Fruit fly (Drosophila melanogaster) whole organism, embryonic: Measurements from ENCODE around the gene pnr.

Experiments
- Aef1 ChIP-seq: fragments of 200-800 bp; sonication (Bioruptor generic); IDR thresholded peaks from 3 replicates; pipeline ENCODE4 v1.3.6; 2022; ENCODE audit warnings: missing biosample characterization, missing genetic modification characterization
- B-H2 ChIP-seq: fragments of 200-800 bp; sonication (Bioruptor generic); optimal IDR thresholded peaks from 2 replicates; lab custom pipeline; 2018; ENCODE audit warnings: missing biosample characterization, mild to moderate bottlenecking, missing genetic modification characterization
- Bdp1 ChIP-seq: fragments of 200-800 bp; sonication (Bioruptor generic); optimal IDR thresholded peaks from 3 replicates; lab custom pipeline; 2016; ENCODE audit warnings: missing biosample characterization, missing genetic modification characterization
- CG10147 ChIP-seq: fragments of 200-800 bp; sonication (Bioruptor generic); optimal IDR thresholded peaks from 2 replicates; lab custom pipeline; 2019; ENCODE audit warnings: missing biosample characterization, mild to moderate bottlenecking, missing genetic modification characterization, moderate library complexity
- CG10274 ChIP-seq: fragments of 200-800 bp; sonication (Bioruptor generic); optimal IDR thresholded peaks from 3 replicates; lab custom pipeline; 2017; ENCODE audit warnings: missing biosample characterization, mild to moderate bottlenecking, missing genetic modification characterization
- CG10321 ChIP-seq: fragments of 200-800 bp; sonication (Bioruptor generic); IDR thresholded peaks from 2 replicates; pipeline ENCODE4 v1.3.6; 2022; ENCODE audit warnings: missing biosample characterization, missing genetic modification characterization
- CG10431 ChIP-seq: fragments of 200-800 bp; sonication (Bioruptor generic); optimal IDR thresholded peaks from 3 replicates; lab custom pipeline; 2018; ENCODE audit warnings: missing biosample characterization, mild to moderate bottlenecking, missing genetic modification characterization
- CG11504 ChIP-seq: fragments of 200-800 bp; sonication (Bioruptor generic); optimal IDR thresholded peaks from 3 replicates; lab custom pipeline; 2019; ENCODE audit warnings: missing biosample characterization, mild to moderate bottlenecking, missing genetic modification characterization, moderate library complexity
- CG12391 ChIP-seq: fragments of 200-800 bp; sonication (Bioruptor generic); optimal IDR thresholded peaks from 3 replicates; lab custom pipeline; 2018; ENCODE audit warnings: missing biosample characterization, mild to moderate bottlenecking, missing genetic modification characterization, moderate library complexity
- CG13123 ChIP-seq: fragments of 200-800 bp; sonication (Bioruptor generic); optimal IDR thresholded peaks from 2 replicates; lab custom pipeline; 2016; ENCODE audit warnings: missing biosample characterization, missing genetic modification characterization
- CG13424 ChIP-seq: fragments of 200-800 bp; sonication (Bioruptor generic); optimal IDR thresholded peaks from 2 replicates; lab custom pipeline; 2019; ENCODE audit warnings: missing biosample characterization, mild to moderate bottlenecking, missing genetic modification characterization, moderate library complexity
- CG14667 ChIP-seq: fragments of 200-800 bp; sonication (Bioruptor generic); IDR thresholded peaks from 2 replicates; pipeline ENCODE4 v1.3.6; 2022; ENCODE audit warnings: missing biosample characterization, missing genetic modification characterization
- CG15479 ChIP-seq: fragments of 200-800 bp; sonication (Bioruptor generic); optimal IDR thresholded peaks from 3 replicates; lab custom pipeline; 2019; ENCODE audit warnings: missing biosample characterization, mild to moderate bottlenecking, missing genetic modification characterization, moderate library complexity
- CG18599 ChIP-seq: fragments of 200-800 bp; sonication (Bioruptor generic); optimal IDR thresholded peaks from 3 replicates; lab custom pipeline; 2017; ENCODE audit warnings: missing biosample characterization, missing genetic modification characterization, mild to moderate bottlenecking, moderate library complexity, missing genetic modification reagents
- CG3065 ChIP-seq: fragments of 200-800 bp; sonication (Bioruptor generic); optimal IDR thresholded peaks from 2 replicates; lab custom pipeline; 2016; ENCODE audit warnings: missing biosample characterization, missing genetic modification characterization
- CG31224 ChIP-seq: fragments of 200-800 bp; sonication (Bioruptor generic); IDR thresholded peaks from 2 replicates; pipeline ENCODE4 v1.3.6; 2022; ENCODE audit warnings: missing biosample characterization, missing genetic modification characterization
- CG31388 ChIP-seq: fragments of 200-800 bp; sonication (Bioruptor generic); optimal IDR thresholded peaks from 2 replicates; lab custom pipeline; 2016; ENCODE audit warnings: missing biosample characterization, missing genetic modification characterization
- CG3281 ChIP-seq: fragments of 200-800 bp; sonication (Bioruptor generic); optimal IDR thresholded peaks from 3 replicates; lab custom pipeline; 2017; ENCODE audit warnings: missing biosample characterization, mild to moderate bottlenecking, missing genetic modification characterization
- CG3726 ChIP-seq: fragments of 200-800 bp; sonication (Bioruptor generic); IDR thresholded peaks from 3 replicates; pipeline ENCODE4, ENCODE4 v1.3.6; 2022; ENCODE audit warnings: missing biosample characterization, missing genetic modification characterization
- CG7928 ChIP-seq: fragments of 200-800 bp; sonication (Bioruptor generic); optimal IDR thresholded peaks from 2 replicates; lab custom pipeline; 2017; ENCODE audit warnings: missing biosample characterization, mild to moderate bottlenecking, missing genetic modification characterization
- CG8281 ChIP-seq: fragments of 200-800 bp; sonication (Bioruptor generic); optimal IDR thresholded peaks from 2 replicates; lab custom pipeline; 2018; ENCODE audit warnings: missing biosample characterization, mild to moderate bottlenecking, missing genetic modification characterization, moderate library complexity
- CG9797 ChIP-seq: fragments of 200-800 bp; sonication (Bioruptor generic); optimal IDR thresholded peaks from 3 replicates; lab custom pipeline; 2018; ENCODE audit warnings: missing biosample characterization, mild to moderate bottlenecking, missing genetic modification characterization
- Dek ChIP-seq: fragments of 200-800 bp; sonication (Bioruptor generic); optimal IDR thresholded peaks from 3 replicates; lab custom pipeline; 2019; ENCODE audit warnings: missing biosample characterization, mild to moderate bottlenecking, missing genetic modification characterization, moderate library complexity
- Doc3 ChIP-seq: fragments of 200-800 bp; sonication (Bioruptor generic); IDR thresholded peaks from 3 replicates; pipeline ENCODE4 v1.3.6; 2022; ENCODE audit warnings: missing biosample characterization, missing genetic modification characterization; ENCODE audit not compliant: partially characterized antibody
- Dref ChIP-seq: fragments of 200-800 bp; sonication (Bioruptor generic); IDR thresholded peaks from 2 replicates; pipeline ENCODE4 v1.3.6; 2022; ENCODE audit warnings: missing biosample characterization, missing genetic modification characterization
- HLHmδ ChIP-seq: fragments of 200-800 bp; sonication (Bioruptor generic); optimal IDR thresholded peaks from 2 replicates; lab custom pipeline; 2018; ENCODE audit warnings: missing biosample characterization, mild to moderate bottlenecking, missing genetic modification characterization, moderate library complexity
- Med ChIP-seq: fragments of 200-800 bp; sonication (Bioruptor generic); peaks from one replicate; lab custom pipeline; 2016; ENCODE audit warnings: missing biosample characterization, missing genetic modification characterization, mild to moderate bottlenecking, inconsistent platforms, moderate library complexity
- Nf-YC ChIP-seq: fragments of 200-800 bp; optimal IDR thresholded peaks from 3 replicates; lab custom pipeline; 2019; ENCODE audit warnings: missing biosample characterization, mild to moderate bottlenecking, missing genetic modification characterization, moderate library complexity
- Opbp ChIP-seq: fragments of 200-800 bp; sonication (Bioruptor generic); IDR thresholded peaks from 3 replicates; pipeline ENCODE4 v1.3.6; 2022; ENCODE audit warnings: missing biosample characterization, missing genetic modification characterization; ENCODE audit not compliant: partially characterized antibody
- Scr ChIP-seq: fragments of 200-800 bp; sonication (Bioruptor generic); IDR thresholded peaks from 2 replicates; pipeline ENCODE4 v1.3.6; 2022; ENCODE audit warnings: missing biosample characterization, missing genetic modification characterization; ENCODE audit not compliant: partially characterized antibody
- Sin3A ChIP-seq: fragments of >200 bp; optimal IDR thresholded peaks from 2 replicates; lab custom pipeline; 2018
- Tbp ChIP-seq: fragments of >200 bp; optimal IDR thresholded peaks from 2 replicates; lab custom pipeline; 2018; ENCODE audit warnings: missing biosample characterization, missing genetic modification characterization
- amos ChIP-seq: fragments of 200-800 bp; sonication (Bioruptor generic); IDR thresholded peaks from 2 replicates; pipeline ENCODE4 v1.3.6; 2022; ENCODE audit warnings: missing biosample characterization, missing genetic modification characterization; ENCODE audit not compliant: partially characterized antibody
- cato ChIP-seq: fragments of 200-800 bp; sonication (Bioruptor generic); optimal IDR thresholded peaks from 2 replicates; lab custom pipeline; 2016; ENCODE audit warnings: missing biosample characterization, missing genetic modification characterization, borderline replicate concordance
- caup ChIP-seq: fragments of 200-800 bp; sonication (Bioruptor generic); optimal IDR thresholded peaks from 3 replicates; lab custom pipeline; 2017; ENCODE audit warnings: missing biosample characterization, mild to moderate bottlenecking, missing genetic modification characterization, moderate library complexity; ENCODE audit not compliant: severe bottlenecking
- fd96Cb ChIP-seq: fragments of 200-800 bp; sonication (Bioruptor generic); optimal IDR thresholded peaks from 2 replicates; lab custom pipeline; 2018; ENCODE audit warnings: missing biosample characterization, mild to moderate bottlenecking, missing genetic modification characterization, moderate library complexity
- fru ChIP-seq: fragments of >200 bp; optimal IDR thresholded peaks from 2 replicates; lab custom pipeline; 2017
- gce ChIP-seq: fragments of 200-800 bp; sonication (Bioruptor generic); IDR thresholded peaks from 3 replicates; pipeline ENCODE4 v1.3.6; 2022; ENCODE audit warnings: missing biosample characterization, missing genetic modification characterization
- gsb-n ChIP-seq: fragments of 200-800 bp; sonication (Bioruptor generic); optimal IDR thresholded peaks from 3 replicates; lab custom pipeline; 2018; ENCODE audit warnings: missing biosample characterization, mild to moderate bottlenecking, missing genetic modification characterization
- hbn ChIP-seq: fragments of 200-800 bp; sonication (Bioruptor generic); IDR thresholded peaks from 2 replicates; pipeline ENCODE4 v1.3.6; 2022; ENCODE audit warnings: missing biosample characterization, missing genetic modification characterization; ENCODE audit not compliant: partially characterized antibody
- ind ChIP-seq: fragments of 200-800 bp; sonication (Bioruptor generic); optimal IDR thresholded peaks from 3 replicates; lab custom pipeline; 2016; ENCODE audit warnings: missing biosample characterization, missing genetic modification characterization
- kni ChIP-seq: fragments of 200-800 bp; sonication (Bioruptor generic); optimal IDR thresholded peaks from 3 replicates; lab custom pipeline; 2017; ENCODE audit warnings: mild to moderate bottlenecking, missing biosample characterization, missing genetic modification reagents, missing genetic modification characterization
- lbe ChIP-seq: fragments of 200-800 bp; sonication (Bioruptor generic); optimal IDR thresholded peaks from 2 replicates; lab custom pipeline; 2016; ENCODE audit warnings: missing biosample characterization, mild to moderate bottlenecking, missing genetic modification characterization
- lov ChIP-seq, 2 experiments: fragments of 200-800 bp in 1 of 2; fragments of >200 bp in 1 of 2; sonication (Bioruptor generic) in 1 of 2; IDR thresholded peaks in 1 of 2; optimal IDR thresholded peaks in 1 of 2; 2 replicates in 1 of 2; 3 replicates in 1 of 2; pipeline versions ENCODE4 v1.3.6 to Lab custom; 2017 to 2022; ENCODE audit warnings: missing biosample characterization in 1 of 2, missing genetic modification characterization in 1 of 2
- mam ChIP-seq: fragments of 200-800 bp; sonication (Bioruptor generic); optimal IDR thresholded peaks from 3 replicates; lab custom pipeline; 2016; ENCODE audit warnings: missing biosample characterization, missing genetic modification characterization
- phol ChIP-seq: fragments of 200-800 bp; sonication (Bioruptor generic); optimal IDR thresholded peaks from 3 replicates; lab custom pipeline; 2018; ENCODE audit warnings: missing biosample characterization, mild to moderate bottlenecking, missing genetic modification characterization, moderate library complexity
- tio ChIP-seq: fragments of 200-800 bp; sonication (Bioruptor generic); optimal IDR thresholded peaks from 2 replicates; lab custom pipeline; 2017; ENCODE audit warnings: missing biosample characterization, missing genetic modification characterization, inconsistent platforms
- ttk ChIP-seq: fragments of 200-800 bp; sonication (Bioruptor generic); IDR thresholded peaks from 2 replicates; pipeline ENCODE4 v2.1.2; 2022; ENCODE audit warnings: missing biosample characterization, missing genetic modification characterization
- yki ChIP-seq: fragments of >200 bp; optimal IDR thresholded peaks from 3 replicates; lab custom pipeline; 2018

pnr gene

DNA sequence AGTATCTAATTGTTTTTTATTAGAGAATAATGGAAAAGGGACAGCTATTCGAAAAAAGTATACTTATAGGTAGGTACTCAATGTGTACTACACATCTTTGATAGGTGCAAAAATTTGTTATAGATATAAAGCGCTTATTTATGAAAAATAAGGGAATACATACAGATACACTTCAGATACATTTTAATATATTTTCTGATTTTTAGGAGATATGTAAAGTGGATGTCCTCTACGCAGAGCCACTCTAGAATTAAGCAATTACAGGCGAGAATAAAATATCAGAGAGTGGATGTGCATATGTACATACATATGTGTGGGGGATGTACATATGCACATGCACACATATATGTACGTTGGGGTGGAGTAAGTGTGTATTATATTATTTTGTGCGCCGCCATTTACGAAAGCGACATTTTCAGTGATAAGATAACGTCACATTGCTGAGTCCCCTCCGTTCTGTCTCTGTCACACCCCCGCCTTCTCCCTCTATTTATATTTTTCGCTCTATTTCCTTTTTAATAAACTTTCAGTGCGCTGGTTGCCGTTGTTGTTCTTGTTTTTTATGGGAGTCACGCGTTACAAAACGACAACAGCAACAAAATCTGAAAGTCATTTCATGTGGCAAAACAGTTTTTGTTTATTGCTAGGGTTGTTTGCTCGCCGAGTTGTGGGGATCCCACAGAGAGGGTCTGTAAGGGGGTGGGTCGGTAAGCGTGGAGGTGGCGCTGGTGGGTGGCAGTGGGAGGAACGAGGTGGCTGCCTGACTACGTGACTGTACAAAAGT is 21.0 kb upstream of the pnr start (continued):
- TF ChIP-seq Sin3A (lab: Kevin White, UChicago): no peak
- no peak for TF ChIP-seq lbe (GFP tag; lab: Kevin White, UChicago)
- TF ChIP-seq cato (GFP tag; lab: Kevin White, UChicago): no peak
- TF ChIP-seq lov (optimal IDR thresholded peaks at IDR 0.05; lab: Kevin White, UChicago): no peak
- TF ChIP-seq lov (GFP tag; IDR thresholded peaks at IDR 0.05; lab: Robert Waterston, UW): no peak
- no peak for TF ChIP-seq CG10147
- no peak for TF ChIP-seq Tbp (GFP tag; lab: Kevin White, UChicago)
- TF ChIP-seq mam (GFP tag; lab: Kevin White, UChicago): no peak
- no peak for TF ChIP-seq CG11504 (tag; lab: Kevin White, UChicago)
- no peak for TF ChIP-seq hbn (GFP tag; lab: Robert Waterston, UW)
- TF ChIP-seq CG12391 (tag; lab: Kevin White, UChicago): no peak
- TF ChIP-seq fru: no peak
- no peak for TF ChIP-seq CG31224 (GFP tag; lab: Robert Waterston, UW)
- no peak for TF ChIP-seq CG31388 (GFP tag; lab: Kevin White, UChicago)
- TF ChIP-seq gce: no peak
- TF ChIP-seq CG10274 (GFP tag; lab: Kevin White, UChicago): no peak
- no peak for TF ChIP-seq yki
- peak; percentile 29 for TF ChIP-seq CG3281 (GFP tag; lab: Kevin White, UChicago)
- no peak for TF ChIP-seq fd96Cb (tag; lab: Kevin White, UChicago)
- TF ChIP-seq Aef1 (GFP tag; lab: Robert Waterston, UW): peak; percentile 43; the same call in 2 of the 3 replicates
- no peak for TF ChIP-seq CG10431 (GFP tag; lab: Kevin White, UChicago)
- peak; percentile 10 for TF ChIP-seq CG8281 (tag; lab: Kevin White, UChicago)
- no peak for TF ChIP-seq Bdp1 (GFP tag; lab: Kevin White, UChicago)
- TF ChIP-seq Opbp (GFP tag; lab: Robert Waterston, UW): no peak
- TF ChIP-seq gsb-n (tag; lab: Kevin White, UChicago): no peak
- peak; percentile 21 for TF ChIP-seq CG13424 (tag; lab: Kevin White, UChicago)
- TF ChIP-seq amos (GFP tag; lab: Robert Waterston, UW): no peak
- peak; percentile 69 for TF ChIP-seq B-H2 (GFP tag; lab: Kevin White, UChicago)
- no peak for TF ChIP-seq CG3726 (GFP tag; lab: Robert Waterston, UW)
- TF ChIP-seq Nf-YC (tag; lab: Kevin White, UChicago): peak; percentile 56
- no peak for TF ChIP-seq ind (GFP tag; lab: Kevin White, UChicago)
- no peak for TF ChIP-seq Doc3
- no peak for TF ChIP-seq CG3065
- no peak for TF ChIP-seq tio (GFP tag; lab: Kevin White, UChicago)
- TF ChIP-seq ttk: peak; percentile 53; the same call in 1 of the 2 replicates
- no peak for TF ChIP-seq CG14667 (GFP tag; lab: Robert Waterston, UW)
- no peak for TF ChIP-seq CG7928 (GFP tag; lab: Kevin White, UChicago)
- peak; percentile 15 for TF ChIP-seq kni
- TF ChIP-seq caup (GFP tag; lab: Kevin White, UChicago): peak; percentile 66
- no peak for TF ChIP-seq CG9797
- TF ChIP-seq Scr (GFP tag; lab: Robert Waterston, UW): 0 out of 2 replicates have a peak, but pooled peaks have one; percentile 22
- TF ChIP-seq Dref (GFP tag; lab: Robert Waterston, UW): no peak
- TF ChIP-seq CG13123 (GFP tag; lab: Kevin White, UChicago): no peak
- TF ChIP-seq HLHmδ: no peak
- peak; percentile 66 for TF ChIP-seq CG18599 (GFP tag; lab: Kevin White, UChicago)
- TF ChIP-seq Dek (tag; lab: Kevin White, UChicago): no peak
- TF ChIP-seq phol (tag; lab: Kevin White, UChicago): peak; percentile 6
- TF ChIP-seq Med (GFP tag; lab: Kevin White, UChicago): peak; percentile 85
- TF ChIP-seq CG10321 (GFP tag; lab: Robert Waterston, UW): no peak
- TF ChIP-seq CG15479 (GFP tag; lab: Kevin White, UChicago): no peak
